Fruit fly (Drosophila melanogaster) Kc167 (cell line): ENCODE data around the gene CG7394.

Experiments
- Myc ChIP-seq: fragments of >200 bp; optimal IDR thresholded peaks from 2 replicates; lab custom pipeline; 2017; ENCODE audit warnings: missing external identifiers
- psq ChIP-seq: fragments of >200 bp; optimal IDR thresholded peaks from 2 replicates; lab custom pipeline; 2017; ENCODE audit warnings: missing external identifiers

- no peak for TF ChIP-seq psq
- TF ChIP-seq Myc = no peak
These were observed 40.2 kb downstream of the CG7394 start for dm6 chr3L:11602040-11602439.
